Worm (Caenorhabditis elegans) whole organism, young adult: Measurements from ENCODE around the gene str-255.

Source experiments
- B0035.1 ChIP-seq: sonication (generic microtip); optimal IDR thresholded peaks from 2 replicates; lab custom pipeline; 2016; ENCODE audit warnings: missing genetic modification characterization, mild to moderate bottlenecking, missing compliant biosample characterization, missing genotype, missing genetic modification reagents
- F10E7.11 ChIP-seq: sonication (generic microtip); optimal IDR thresholded peaks from 2 replicates; lab custom pipeline; 2017; ENCODE audit warnings: mild to moderate bottlenecking, missing genetic modification characterization, moderate library complexity, missing compliant biosample characterization
- Y67H2A.10 ChIP-seq: fragments of 200-800 bp; sonication (Bioruptor generic); conservative IDR thresholded peaks from 2 replicates; pipeline ENCODE4 v1.3.6; 2022; ENCODE audit warnings: missing genetic modification reagents, missing genetic modification characterization, missing compliant biosample characterization
- Y79H2A.3 ChIP-seq: fragments of 200-800 bp; sonication (Bioruptor generic); conservative IDR thresholded peaks from 2 replicates; pipeline ENCODE4 v1.3.6; 2022; ENCODE audit warnings: missing genetic modification reagents, missing genetic modification characterization, missing compliant biosample characterization
- ama-1 ChIP-seq, 3 experiments: fragments of 150-350 bp in 1 of 3; sonication (generic microtip) in 2 of 3; optimal IDR thresholded peaks; 2 replicates each; lab custom pipeline; 2014 to 2018; ENCODE audit warnings: missing biosample characterization in 2 of 3, missing genetic modification characterization in 2 of 3, missing genetic modification reagents in 2 of 3
- aptf-2 ChIP-seq: fragments of 200-800 bp; sonication (Bioruptor generic); conservative IDR thresholded peaks from 2 replicates; pipeline ENCODE4 v1.3.6; 2022; ENCODE audit warnings: missing genetic modification reagents, missing genetic modification characterization, missing compliant biosample characterization
- atf-7 ChIP-seq: sonication (generic microtip); optimal IDR thresholded peaks from 2 replicates; lab custom pipeline; 2017; ENCODE audit warnings: mild to moderate bottlenecking, missing genetic modification characterization, missing compliant biosample characterization
- athp-1 ChIP-seq: sonication (generic microtip); optimal IDR thresholded peaks from 2 replicates; lab custom pipeline; 2017; ENCODE audit warnings: mild to moderate bottlenecking, missing genetic modification characterization, missing compliant biosample characterization
- attf-3 ChIP-seq: fragments of 200-800 bp; sonication (Bioruptor generic); conservative IDR thresholded peaks from 2 replicates; pipeline ENCODE4 v1.3.6; 2022; ENCODE audit warnings: missing genetic modification reagents, missing genetic modification characterization, missing compliant biosample characterization
- ccch-3 ChIP-seq: fragments of 200-800 bp; sonication (Bioruptor generic); optimal IDR thresholded peaks from 2 replicates; lab custom pipeline; 2018; ENCODE audit warnings: mild to moderate bottlenecking, missing genetic modification characterization, missing compliant biosample characterization
- cebp-1 ChIP-seq, 2 experiments: fragments of 200-800 bp in 1 of 2; sonication (Bioruptor generic) in 1 of 2; sonication (generic microtip) in 1 of 2; IDR thresholded peaks in 1 of 2; optimal IDR thresholded peaks in 1 of 2; 2 replicates each; pipeline versions ENCODE4 v1.3.6 to Lab custom; 2017 to 2022; ENCODE audit warnings: missing compliant biosample characterization in 2 of 2, missing genetic modification characterization in 2 of 2, mild to moderate bottlenecking in 1 of 2, missing genetic modification reagents in 1 of 2, moderate library complexity in 1 of 2
- cebp-2 ChIP-seq: fragments of 200-800 bp; sonication (Bioruptor generic); IDR thresholded peaks from 2 replicates; pipeline ENCODE4 v1.3.6; 2022; ENCODE audit warnings: missing genetic modification characterization, missing compliant biosample characterization
- ceh-40 ChIP-seq: fragments of 200-800 bp; sonication (Bioruptor generic); IDR thresholded peaks from 2 replicates; pipeline ENCODE4 v1.3.6; 2022; ENCODE audit warnings: missing genetic modification characterization, missing compliant biosample characterization
- dpl-1 ChIP-seq: fragments of 150-350 bp; optimal IDR thresholded peaks from 2 replicates; lab custom pipeline; 2014; ENCODE audit warnings: missing biosample characterization, missing genetic modification reagents, missing genetic modification characterization
- egl-18 ChIP-seq: fragments of 200-800 bp; sonication (Bioruptor generic); IDR thresholded peaks from 2 replicates; pipeline ENCODE4 v1.3.6; 2022; ENCODE audit warnings: missing genetic modification reagents, missing genetic modification characterization, missing compliant biosample characterization
- egrh-3 ChIP-seq: fragments of 200-800 bp; sonication (Bioruptor generic); IDR thresholded peaks from 2 replicates; pipeline ENCODE4 v1.3.6; 2022; ENCODE audit warnings: missing genetic modification reagents, missing genetic modification characterization, missing compliant biosample characterization
- fkh-3 ChIP-seq: sonication (generic microtip); optimal IDR thresholded peaks from 2 replicates; lab custom pipeline; 2016; ENCODE audit warnings: mild to moderate bottlenecking, missing genetic modification characterization, missing compliant biosample characterization
- hmg-1.2 ChIP-seq: fragments of 200-800 bp; sonication (Bioruptor generic); IDR thresholded peaks from 2 replicates; pipeline ENCODE4 v1.3.6; 2022; ENCODE audit warnings: missing genetic modification reagents, missing genetic modification characterization, missing compliant biosample characterization
- hmg-20 ChIP-seq: fragments of 200-800 bp; sonication (Bioruptor generic); IDR thresholded peaks from 2 replicates; pipeline ENCODE4 v1.3.6; 2022; ENCODE audit warnings: missing genetic modification reagents, missing genetic modification characterization, missing compliant biosample characterization
- lin-26 ChIP-seq: fragments of 200-800 bp; sonication (Bioruptor generic); IDR thresholded peaks from 2 replicates; pipeline ENCODE4 v1.3.6; 2022; ENCODE audit warnings: missing genetic modification reagents, missing genetic modification characterization, missing compliant biosample characterization
- lin-35 ChIP-seq, 3 experiments: fragments of 150-350 bp in 2 of 3; sonication (generic microtip) in 1 of 3; optimal IDR thresholded peaks; 2 replicates each; lab custom pipeline; 2014 to 2018; ENCODE audit warnings: missing biosample characterization in 3 of 3, missing genetic modification characterization in 3 of 3, missing genetic modification reagents in 3 of 3
- lin-40 ChIP-seq: sonication (generic microtip); optimal IDR thresholded peaks from 2 replicates; lab custom pipeline; 2016; ENCODE audit warnings: missing genetic modification characterization, mild to moderate bottlenecking, missing compliant biosample characterization, missing genotype, missing genetic modification reagents
- lir-1 ChIP-seq: fragments of 200-800 bp; sonication (Bioruptor generic); conservative IDR thresholded peaks from 2 replicates; pipeline ENCODE4 v1.3.6; 2022; ENCODE audit warnings: missing genetic modification reagents, missing genetic modification characterization, missing compliant biosample characterization
- lsl-1 ChIP-seq: fragments of 200-800 bp; sonication (Bioruptor generic); optimal IDR thresholded peaks from 2 replicates; lab custom pipeline; 2018; ENCODE audit warnings: mild to moderate bottlenecking, missing genetic modification characterization, moderate library complexity, missing compliant biosample characterization
- lsy-27 ChIP-seq: sonication (generic microtip); optimal IDR thresholded peaks from 2 replicates; lab custom pipeline; 2017; ENCODE audit warnings: missing genetic modification characterization, mild to moderate bottlenecking, missing compliant biosample characterization, antibody characterized with exemption, missing genotype, borderline replicate concordance; ENCODE audit not compliant: insufficient read depth
- mes-4 ChIP-seq: sonication (generic microtip); optimal IDR thresholded peaks from 2 replicates; lab custom pipeline; 2016; ENCODE audit warnings: missing genotype, missing genetic modification characterization, missing compliant biosample characterization
- rcor-1 ChIP-seq: fragments of 200-800 bp; sonication (Bioruptor generic); IDR thresholded peaks from 2 replicates; pipeline ENCODE4 v1.3.6; 2022; ENCODE audit warnings: missing genetic modification reagents, missing genetic modification characterization, missing compliant biosample characterization
- sea-2 ChIP-seq: fragments of 200-800 bp; sonication (Bioruptor generic); IDR thresholded peaks from 2 replicates; pipeline ENCODE4 v1.3.6; 2022; ENCODE audit warnings: missing genetic modification characterization, missing compliant biosample characterization
- somi-1 ChIP-seq: fragments of 200-800 bp; sonication (Bioruptor generic); optimal IDR thresholded peaks from 2 replicates; lab custom pipeline; 2018; ENCODE audit warnings: mild to moderate bottlenecking, missing genetic modification characterization, missing compliant biosample characterization
- sptf-2 ChIP-seq: fragments of 200-800 bp; sonication (Bioruptor generic); optimal IDR thresholded peaks from 2 replicates; lab custom pipeline; 2018; ENCODE audit warnings: mild to moderate bottlenecking, missing genetic modification characterization, missing compliant biosample characterization
- tbp1 ChIP-seq: fragments of 200-800 bp; sonication (Bioruptor generic); optimal IDR thresholded peaks from 2 replicates; lab custom pipeline; 2018; ENCODE audit warnings: mild to moderate bottlenecking, missing genetic modification characterization, missing compliant biosample characterization
- unc-62 ChIP-seq: fragments of 150-350 bp; optimal IDR thresholded peaks from 2 replicates; lab custom pipeline; 2014; ENCODE audit warnings: missing biosample characterization, missing genetic modification reagents, missing genetic modification characterization
- xnd-1 ChIP-seq: sonication (generic microtip); optimal IDR thresholded peaks from 2 replicates; lab custom pipeline; 2016; ENCODE audit warnings: missing genotype, missing genetic modification reagents, missing genetic modification characterization, missing compliant biosample characterization
- ztf-26 ChIP-seq: sonication (generic microtip); optimal IDR thresholded peaks from 2 replicates; lab custom pipeline; 2017; ENCODE audit warnings: missing genetic modification characterization, missing compliant biosample characterization

Gene str-255

DNA sequence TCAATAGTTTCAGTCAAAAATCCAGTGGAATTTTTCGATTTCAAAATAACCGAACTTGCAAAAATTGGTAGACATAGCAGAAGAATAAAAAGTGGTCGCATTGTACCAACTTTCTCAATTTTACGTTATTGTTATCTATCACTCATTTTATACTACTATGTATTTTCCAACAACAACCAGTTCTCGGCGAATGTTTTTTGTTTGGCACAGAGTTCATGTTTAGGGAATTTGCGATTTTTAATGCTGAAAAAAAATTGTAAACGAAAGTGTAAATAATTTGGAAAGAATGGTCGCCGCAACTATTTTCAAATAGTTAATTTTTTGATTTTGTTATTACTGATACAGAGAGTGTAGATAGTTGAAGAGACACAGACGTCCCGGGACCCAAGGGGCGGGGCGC is 14.2 kb downstream of the str-255 start, which contains the start of gene C45H4.21:
Gene C45H4.21, minus strand, starts transcription at position 101 of the 400 bp plus-strand sequence.
- TF ChIP-seq xnd-1, result no peak
- TF ChIP-seq egl-18 (GFP tag; lab: Robert Waterston, UW), result no peak
- no peak for TF ChIP-seq lin-35 (GFP tag; optimal IDR thresholded peaks at IDR 0.05; lab: Kevin White, UChicago)
- no peak for TF ChIP-seq mes-4 (tag; lab: Kevin White, UChicago)
- TF ChIP-seq lin-40 (tag; lab: Kevin White, UChicago), result no peak
- no peak for TF ChIP-seq cebp-1 (GFP tag; IDR thresholded peaks at IDR 0.05; lab: Robert Waterston, UW)
- no peak for TF ChIP-seq cebp-1 (tag; optimal IDR thresholded peaks at IDR 0.05; lab: Kevin White, UChicago)
- no peak for TF ChIP-seq cebp-2 (GFP tag; lab: Robert Waterston, UW)
- no peak for TF ChIP-seq dpl-1
- TF ChIP-seq F10E7.11 (tag; lab: Kevin White, UChicago), result no peak
- no peak for TF ChIP-seq unc-62
- no peak for TF ChIP-seq somi-1
- TF ChIP-seq aptf-2 (GFP tag; lab: Robert Waterston, UW), result no peak
- TF ChIP-seq egrh-3 (GFP tag; lab: Robert Waterston, UW), result no peak
- no peak for TF ChIP-seq ztf-26 (tag; lab: Kevin White, UChicago)
- TF ChIP-seq athp-1 (tag; lab: Kevin White, UChicago), result no peak
- no peak for TF ChIP-seq lir-1 (GFP tag; lab: Robert Waterston, UW)
- TF ChIP-seq attf-3 (GFP tag; lab: Robert Waterston, UW), result no peak
- TF ChIP-seq ceh-40 (GFP tag; lab: Robert Waterston, UW), result no peak
- no peak for TF ChIP-seq atf-7 (tag; lab: Kevin White, UChicago)

DNA sequence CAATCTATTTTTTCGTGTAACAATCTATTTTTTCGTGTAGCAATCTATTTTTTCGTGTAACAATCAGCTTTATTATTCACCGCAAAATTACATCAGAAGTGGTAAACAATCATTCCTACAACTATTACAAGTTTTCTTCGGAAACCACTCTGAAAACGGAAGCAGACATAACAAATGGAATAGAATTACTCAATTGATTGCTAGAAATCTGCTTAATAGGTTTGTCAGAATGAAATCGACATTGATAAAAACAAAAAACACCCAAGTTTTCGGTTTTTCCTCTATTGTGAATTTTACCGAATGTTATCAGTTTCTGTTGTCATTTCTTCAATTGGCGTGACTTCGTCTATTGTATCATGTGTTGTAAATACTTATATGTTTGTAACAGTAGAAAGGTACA is 16.8 kb downstream of the str-255 start, which contains the start of gene srbc-20:
Gene srbc-20, plus strand, starts transcription at position 301 of the 400 bp plus-strand sequence.
- no peak for TF ChIP-seq ccch-3 (GFP tag; lab: Kevin White, UChicago)

DNA sequence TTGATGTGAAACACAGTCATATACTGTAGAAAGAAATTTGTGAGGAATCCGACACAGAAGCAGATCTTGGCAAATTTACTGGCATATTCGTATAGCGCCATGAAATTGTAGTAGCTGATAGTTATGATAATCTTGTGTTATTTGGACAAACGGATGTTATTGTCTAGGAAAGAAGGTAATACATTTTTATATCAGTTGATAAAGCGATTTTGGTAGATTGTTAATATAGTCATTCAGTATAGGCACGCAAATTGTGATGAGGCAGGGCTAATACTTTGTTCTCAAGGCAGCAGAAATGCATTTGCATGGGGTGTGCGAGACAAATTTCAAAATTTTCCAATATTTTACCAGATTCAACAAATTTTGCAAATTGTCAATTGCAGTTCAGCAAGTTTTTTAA is 17.6 kb downstream of the str-255 start, which contains the start of gene str-52:
Gene str-52, minus strand, starts transcription at position 101 of the 400 bp plus-strand sequence.
- TF ChIP-seq sptf-2 (GFP tag; lab: Kevin White, UChicago) (no peak), lin-26 (GFP tag; lab: Robert Waterston, UW) (no peak), hmg-1.2 (GFP tag; lab: Robert Waterston, UW) (no peak), B0035.1 (tag; lab: Kevin White, UChicago) (no peak), hmg-20 (GFP tag; lab: Robert Waterston, UW) (no peak), Y67H2A.10 (GFP tag; lab: Robert Waterston, UW) (no peak), lsl-1 (no peak), ama-1 (optimal IDR thresholded peaks at IDR 0.05; lab: Kevin White, UChicago) (no peak), ama-1 (GFP tag; optimal IDR thresholded peaks at IDR 0.05; lab: Kevin White, UChicago) (no peak), F10E7.11 (tag; lab: Kevin White, UChicago) (no peak), fkh-3 (tag; lab: Kevin White, UChicago) (no peak), Y79H2A.3 (GFP tag; lab: Robert Waterston, UW) (no peak), tbp1 (GFP tag; lab: Kevin White, UChicago) (no peak), sea-2 (GFP tag; lab: Robert Waterston, UW) (no peak), rcor-1 (GFP tag; lab: Robert Waterston, UW) (no peak), lsy-27 (tag; lab: Kevin White, UChicago) (no peak), athp-1 (tag; lab: Kevin White, UChicago) (no peak)
